Worm (Caenorhabditis elegans): ENCODE data around the gene F36H5.17.
"Not testable (repeated sequence)": the region's sequence is repeated elsewhere in the genome, so short reads cannot be mapped to it uniquely, and the experiment has no call there.

F36H5.17 gene

DNA sequence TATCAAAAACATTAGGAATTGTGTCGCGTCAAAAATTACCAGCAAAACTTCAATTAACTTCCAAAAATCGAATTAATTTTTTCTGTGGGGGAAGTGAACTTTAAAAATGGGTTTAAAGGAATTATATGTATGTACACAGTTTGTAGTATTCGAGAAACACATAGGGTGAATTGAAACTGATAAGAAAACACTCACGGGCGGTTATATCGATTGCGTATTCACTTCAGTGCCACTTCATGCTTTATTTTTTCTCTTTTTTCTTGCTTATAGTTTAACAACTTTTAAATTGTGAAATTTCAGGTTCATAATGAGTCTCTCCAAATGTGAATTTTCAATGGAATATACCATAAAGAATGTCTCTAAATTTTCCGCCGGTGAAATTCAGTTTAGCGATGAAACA lies 15.4 kb upstream of the F36H5.17 start, which contains the start of gene math-26:
Gene math-26, plus strand, starts transcription at position 301 of the 400 bp plus-strand sequence.
- not testable (repeated sequence) for TF ChIP-seq sea-1 (GFP tag; conservative IDR thresholded peaks at IDR 0.05); ceh-13 (GFP tag; optimal IDR thresholded peaks at IDR 0.05); pes-1 (GFP tag; IDR thresholded peaks at IDR 0.05)

DNA sequence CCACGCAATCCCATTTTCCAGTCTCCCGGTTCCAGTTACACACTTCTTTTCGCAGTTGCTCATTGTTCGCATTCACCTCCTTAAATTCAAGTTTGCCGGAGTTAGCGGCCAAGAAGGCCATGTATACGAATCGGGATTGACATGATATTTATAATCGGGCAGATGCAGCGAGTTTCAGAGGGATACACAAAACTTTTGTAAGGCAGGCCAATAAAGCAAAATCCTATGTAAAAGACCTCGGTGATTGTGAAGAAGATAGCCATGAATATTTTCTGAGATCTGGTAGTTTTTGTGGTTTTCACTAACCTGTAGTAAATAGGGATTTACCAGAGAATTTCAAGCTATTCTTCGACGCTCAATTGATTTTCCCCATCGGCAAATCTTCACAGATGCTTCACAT lies 10.7 kb upstream of the F36H5.17 start:
- TF ChIP-seq pes-1 (GFP tag; IDR thresholded peaks at IDR 0.05) (no peak), ets-7 (tag; optimal IDR thresholded peaks at IDR 0.05) (no peak), ceh-36 (tag; optimal IDR thresholded peaks at IDR 0.05) (no peak), ceh-13 (GFP tag; optimal IDR thresholded peaks at IDR 0.05) (no peak), ama-1 (optimal IDR thresholded peaks at IDR 0.05) (no peak), hmbx-1 (tag; optimal IDR thresholded peaks at IDR 0.05) (no peak), tra-4 (tag; optimal IDR thresholded peaks at IDR 0.05) (no peak)

- no peak for TF ChIP-seq F13C5.2 (tag; optimal IDR thresholded peaks at IDR 0.05)
- TF ChIP-seq ceh-13 (GFP tag; optimal IDR thresholded peaks at IDR 0.05) = no peak
- TF ChIP-seq flt-1 (GFP tag; IDR thresholded peaks at IDR 0.05) = no peak
- TF ChIP-seq tbx-37 (GFP tag; conservative IDR thresholded peaks at IDR 0.05) = no peak
- TF ChIP-seq ets-7 (tag; optimal IDR thresholded peaks at IDR 0.05) = no peak
- TF ChIP-seq sea-1 (GFP tag; conservative IDR thresholded peaks at IDR 0.05) = no peak
- no peak for TF ChIP-seq pes-1 (GFP tag; IDR thresholded peaks at IDR 0.05)
- TF ChIP-seq hnd-1 (tag; optimal IDR thresholded peaks at IDR 0.05) = no peak
- TF ChIP-seq B0310.2 (tag; optimal IDR thresholded peaks at IDR 0.05) = no peak
- no peak for TF ChIP-seq aly-1 (tag; optimal IDR thresholded peaks at IDR 0.05)
- no peak for TF ChIP-seq scrt-1 (GFP tag; IDR thresholded peaks at IDR 0.05)
- TF ChIP-seq tra-4 (tag; optimal IDR thresholded peaks at IDR 0.05) = no peak
These were observed 7.1 kb upstream of the F36H5.17 start, which contains the start of gene math-28 for ce11 chrII:1763072-1763471. Gene math-28 (plus strand): TSS chrII:1763372.

ce11 chrII:1761564-1761963 lies 5.6 kb upstream of the F36H5.17 start, which contains the start of gene F36H5.4:
Gene F36H5.4 (plus strand): TSS chrII:1761864.
- TF ChIP-seq pes-1 (GFP tag; IDR thresholded peaks at IDR 0.05) = no peak
- TF ChIP-seq scrt-1 (GFP tag; IDR thresholded peaks at IDR 0.05) = no peak
- TF ChIP-seq F13C5.2 (tag; optimal IDR thresholded peaks at IDR 0.05) = no peak

DNA sequence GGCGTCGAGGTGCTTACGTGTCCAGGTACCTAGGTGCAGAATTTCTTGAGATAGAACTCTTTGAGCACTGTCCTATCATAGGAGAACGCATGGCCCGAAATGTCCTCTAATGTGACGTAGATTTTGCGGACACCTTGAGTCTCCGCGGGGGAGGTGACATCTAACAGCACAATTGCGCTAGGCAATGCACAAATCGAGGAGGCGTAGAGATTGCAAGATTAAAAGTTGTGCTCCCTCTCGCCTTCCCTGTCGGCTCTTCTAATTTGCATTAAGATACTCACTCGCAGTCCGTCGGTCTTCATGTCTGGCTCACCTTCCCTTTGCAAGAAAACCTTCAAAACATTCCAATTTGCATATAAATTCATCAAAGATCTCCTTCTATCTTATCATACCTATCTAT lies 3.6 kb upstream of the F36H5.17 start, which contains the start of gene F36H5.18:
Gene F36H5.18, plus strand, starts transcription at position 301 of the 400 bp plus-strand sequence.
- TF ChIP-seq B0310.2 (tag; optimal IDR thresholded peaks at IDR 0.05) = no peak
- no peak for TF ChIP-seq tbx-37 (GFP tag; conservative IDR thresholded peaks at IDR 0.05)
- no peak for TF ChIP-seq flt-1 (GFP tag; IDR thresholded peaks at IDR 0.05)
- no peak for TF ChIP-seq hmbx-1 (tag; optimal IDR thresholded peaks at IDR 0.05)
- no peak for TF ChIP-seq ama-1 (optimal IDR thresholded peaks at IDR 0.05)
- no peak for TF ChIP-seq hnd-1 (tag; optimal IDR thresholded peaks at IDR 0.05)
- TF ChIP-seq pes-1 (GFP tag; IDR thresholded peaks at IDR 0.05) = no peak

ce11 chrII:1757033-1757432 lies 1.1 kb upstream of the F36H5.17 start, which contains the start of gene F36H5.10:
Gene F36H5.10 (plus strand): TSS chrII:1757333.
- no peak for TF ChIP-seq F13C5.2 (tag; optimal IDR thresholded peaks at IDR 0.05)
- no peak for TF ChIP-seq flt-1 (GFP tag; IDR thresholded peaks at IDR 0.05)
- TF ChIP-seq ceh-13 (GFP tag; optimal IDR thresholded peaks at IDR 0.05) = no peak
- no peak for TF ChIP-seq pes-1 (GFP tag; IDR thresholded peaks at IDR 0.05)
- no peak for TF ChIP-seq ets-7 (tag; optimal IDR thresholded peaks at IDR 0.05)
- no peak for TF ChIP-seq tbx-37 (GFP tag; conservative IDR thresholded peaks at IDR 0.05)
- TF ChIP-seq B0310.2 (tag; optimal IDR thresholded peaks at IDR 0.05) = no peak

DNA sequence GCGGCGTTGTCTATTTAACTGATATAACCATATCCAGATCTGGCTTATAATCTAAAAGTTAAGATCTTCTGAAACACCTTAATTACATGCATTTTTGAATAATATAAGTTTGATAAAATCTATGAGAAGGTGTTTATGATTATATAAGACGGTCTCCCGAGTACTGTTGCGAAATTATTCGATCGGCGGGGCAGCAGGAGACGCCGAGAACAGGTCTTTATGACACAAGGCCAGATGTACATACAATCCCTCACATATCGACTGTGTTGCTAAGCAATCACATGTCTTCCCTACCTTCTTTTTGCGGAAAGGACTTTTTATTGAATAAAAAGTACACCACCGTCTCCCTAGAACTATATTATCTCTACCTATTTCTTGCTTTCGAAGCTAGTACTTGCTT lies 610 bp upstream of the F36H5.17 start, which contains the start of gene fbxb-53:
Gene fbxb-53, plus strand, starts transcription at position 301 of the 400 bp plus-strand sequence.
- no peak for TF ChIP-seq ets-7 (tag; optimal IDR thresholded peaks at IDR 0.05)
- no peak for TF ChIP-seq hmg-4 (GFP tag; optimal IDR thresholded peaks at IDR 0.05)
- no peak for TF ChIP-seq F13C5.2 (tag; optimal IDR thresholded peaks at IDR 0.05)
- TF ChIP-seq tbx-37 (GFP tag; conservative IDR thresholded peaks at IDR 0.05) = no peak
- no peak for TF ChIP-seq sea-1 (GFP tag; conservative IDR thresholded peaks at IDR 0.05)
- no peak for TF ChIP-seq pes-1 (GFP tag; IDR thresholded peaks at IDR 0.05)
- no peak for TF ChIP-seq ceh-36 (tag; optimal IDR thresholded peaks at IDR 0.05)
- TF ChIP-seq flt-1 (GFP tag; IDR thresholded peaks at IDR 0.05) = no peak
- TF ChIP-seq tbx-11 (GFP tag; IDR thresholded peaks at IDR 0.05) = no peak
- no peak for TF ChIP-seq B0310.2 (tag; optimal IDR thresholded peaks at IDR 0.05)
- TF ChIP-seq aly-1 (tag; optimal IDR thresholded peaks at IDR 0.05) = no peak
- TF ChIP-seq hmbx-1 (tag; optimal IDR thresholded peaks at IDR 0.05) = no peak
- TF ChIP-seq hnd-1 (tag; optimal IDR thresholded peaks at IDR 0.05) = no peak
- TF ChIP-seq ama-1 (optimal IDR thresholded peaks at IDR 0.05) = no peak
- no peak for TF ChIP-seq ceh-13 (GFP tag; optimal IDR thresholded peaks at IDR 0.05)
- no peak for TF ChIP-seq tra-4 (tag; optimal IDR thresholded peaks at IDR 0.05)
- TF ChIP-seq scrt-1 (GFP tag; IDR thresholded peaks at IDR 0.05) = no peak

ce11 chrII:1752990-1753389 lies 3.0 kb downstream of the F36H5.17 start, which contains the start of gene F36H5.9:
Gene F36H5.9 (minus strand): TSS chrII:1753090.
- no peak for TF ChIP-seq ceh-13 (GFP tag; optimal IDR thresholded peaks at IDR 0.05)
- TF ChIP-seq tra-4 (tag; optimal IDR thresholded peaks at IDR 0.05) = no peak
- no peak for TF ChIP-seq tbx-37 (GFP tag; conservative IDR thresholded peaks at IDR 0.05)
- no peak for TF ChIP-seq ets-7 (tag; optimal IDR thresholded peaks at IDR 0.05)
- no peak for TF ChIP-seq aly-1 (tag; optimal IDR thresholded peaks at IDR 0.05)

ce11 chrII:1750413-1750812 lies 5.6 kb downstream of the F36H5.17 start, which contains the start of the genes F36H5.13 and F36H5.8:
Gene F36H5.13 (minus strand): TSS chrII:1750513.
Gene F36H5.8 (minus strand): TSS chrII:1750686.
- TF ChIP-seq pes-1 (GFP tag; IDR thresholded peaks at IDR 0.05) (no peak), sea-1 (GFP tag; conservative IDR thresholded peaks at IDR 0.05) (no peak), tbx-37 (GFP tag; conservative IDR thresholded peaks at IDR 0.05) (no peak), aly-1 (tag; optimal IDR thresholded peaks at IDR 0.05) (no peak), ets-7 (tag; optimal IDR thresholded peaks at IDR 0.05) (no peak), ama-1 (optimal IDR thresholded peaks at IDR 0.05) (no peak), F13C5.2 (tag; optimal IDR thresholded peaks at IDR 0.05) (no peak), ceh-36 (tag; optimal IDR thresholded peaks at IDR 0.05) (no peak), scrt-1 (GFP tag; IDR thresholded peaks at IDR 0.05) (no peak), hmbx-1 (tag; optimal IDR thresholded peaks at IDR 0.05) (no peak), ceh-13 (GFP tag; optimal IDR thresholded peaks at IDR 0.05) (no peak), hmg-4 (GFP tag; optimal IDR thresholded peaks at IDR 0.05) (no peak), flt-1 (GFP tag; IDR thresholded peaks at IDR 0.05) (no peak), tra-4 (tag; optimal IDR thresholded peaks at IDR 0.05) (no peak), tbx-11 (GFP tag; IDR thresholded peaks at IDR 0.05) (no peak), hnd-1 (tag; optimal IDR thresholded peaks at IDR 0.05) (no peak), B0310.2 (tag; optimal IDR thresholded peaks at IDR 0.05) (no peak)
